Worm (Caenorhabditis elegans) whole organism, young adult: ENCODE measurements around the gene ccz-1.

ENCODE experiments used
- B0261.1 ChIP-seq: sonication (generic microtip); optimal IDR thresholded peaks from 2 replicates; lab custom pipeline; 2016; ENCODE audit warnings: mild to moderate bottlenecking, missing genetic modification characterization, moderate library complexity, missing compliant biosample characterization
- B0336.3 ChIP-seq: fragments of 200-800 bp; sonication (Bioruptor generic); IDR thresholded peaks from 2 replicates; pipeline ENCODE4 v1.3.6; 2022; ENCODE audit warnings: missing genetic modification characterization, missing compliant biosample characterization
- F10E7.11 ChIP-seq: sonication (generic microtip); optimal IDR thresholded peaks from 2 replicates; lab custom pipeline; 2017; ENCODE audit warnings: mild to moderate bottlenecking, missing genetic modification characterization, moderate library complexity, missing compliant biosample characterization
- F37B4.10 ChIP-seq: fragments of 200-800 bp; sonication (Bioruptor generic); IDR thresholded peaks from 2 replicates; pipeline ENCODE4 v1.3.6; 2022; ENCODE audit warnings: missing genetic modification characterization, missing compliant biosample characterization
- K12H6.12 ChIP-seq: fragments of 200-800 bp; sonication (Bioruptor generic); optimal IDR thresholded peaks from 2 replicates; lab custom pipeline; 2018; ENCODE audit warnings: mild to moderate bottlenecking, missing genetic modification characterization, missing compliant biosample characterization
- Y56A3A.18 ChIP-seq: fragments of 200-800 bp; sonication (Bioruptor generic); IDR thresholded peaks from 2 replicates; pipeline ENCODE4 v1.3.6; 2022; ENCODE audit warnings: missing genetic modification reagents, missing genetic modification characterization, missing compliant biosample characterization
- Y67H2A.10 ChIP-seq: fragments of 200-800 bp; sonication (Bioruptor generic); conservative IDR thresholded peaks from 2 replicates; pipeline ENCODE4 v1.3.6; 2022; ENCODE audit warnings: missing genetic modification reagents, missing genetic modification characterization, missing compliant biosample characterization
- akir-1 ChIP-seq: fragments of 200-800 bp; sonication (Bioruptor generic); optimal IDR thresholded peaks from 2 replicates; lab custom pipeline; 2018; ENCODE audit warnings: mild to moderate bottlenecking, missing genetic modification characterization, moderate library complexity, missing compliant biosample characterization
- aptf-2 ChIP-seq: fragments of 200-800 bp; sonication (Bioruptor generic); conservative IDR thresholded peaks from 2 replicates; pipeline ENCODE4 v1.3.6; 2022; ENCODE audit warnings: missing genetic modification reagents, missing genetic modification characterization, missing compliant biosample characterization
- aptf-3 ChIP-seq: fragments of 200-800 bp; sonication (Bioruptor generic); IDR thresholded peaks from 2 replicates; pipeline ENCODE4 v1.3.6; 2022; ENCODE audit warnings: missing genetic modification characterization, missing compliant biosample characterization
- attf-5 ChIP-seq: fragments of 200-800 bp; sonication (Bioruptor generic); optimal IDR thresholded peaks from 2 replicates; lab custom pipeline; 2018; ENCODE audit warnings: mild to moderate bottlenecking, missing genetic modification characterization, missing compliant biosample characterization
- cebp-2 ChIP-seq: fragments of 200-800 bp; sonication (Bioruptor generic); IDR thresholded peaks from 2 replicates; pipeline ENCODE4 v1.3.6; 2022; ENCODE audit warnings: missing genetic modification characterization, missing compliant biosample characterization
- ceh-100 ChIP-seq: fragments of 200-800 bp; sonication (Bioruptor generic); IDR thresholded peaks from 2 replicates; pipeline ENCODE4 v1.3.6; 2022; ENCODE audit warnings: missing genetic modification reagents, missing genetic modification characterization, missing compliant biosample characterization
- ceh-91 ChIP-seq: fragments of 200-800 bp; sonication (Bioruptor generic); IDR thresholded peaks from 2 replicates; pipeline ENCODE4 v1.3.6; 2022; ENCODE audit warnings: missing genetic modification reagents, missing genetic modification characterization, missing compliant biosample characterization
- die-1 ChIP-seq: sonication (generic microtip); optimal IDR thresholded peaks from 2 replicates; lab custom pipeline; 2016; ENCODE audit warnings: missing genotype, mild to moderate bottlenecking, missing genetic modification characterization, missing compliant biosample characterization
- dpl-1 ChIP-seq: fragments of 150-350 bp; optimal IDR thresholded peaks from 2 replicates; lab custom pipeline; 2014; ENCODE audit warnings: missing biosample characterization, missing genetic modification reagents, missing genetic modification characterization
- ets-4 ChIP-seq: fragments of 200-800 bp; sonication (Bioruptor generic); optimal IDR thresholded peaks from 2 replicates; lab custom pipeline; 2018; ENCODE audit warnings: mild to moderate bottlenecking, missing genetic modification characterization, missing compliant biosample characterization
- hlh-12 ChIP-seq: sonication (generic microtip); optimal IDR thresholded peaks from 2 replicates; lab custom pipeline; 2016; ENCODE audit warnings: missing genetic modification characterization, missing compliant biosample characterization
- hmg-1.2 ChIP-seq: fragments of 200-800 bp; sonication (Bioruptor generic); IDR thresholded peaks from 2 replicates; pipeline ENCODE4 v1.3.6; 2022; ENCODE audit warnings: missing genetic modification reagents, missing genetic modification characterization, missing compliant biosample characterization
- hrde-1 ChIP-seq: sonication (generic microtip); optimal IDR thresholded peaks from 2 replicates; lab custom pipeline; 2016; ENCODE audit warnings: missing genetic modification characterization, mild to moderate bottlenecking, missing compliant biosample characterization, moderate library complexity, missing genotype, missing genetic modification reagents, borderline replicate concordance
- hsf-1 ChIP-seq: fragments of 200-800 bp; sonication (Bioruptor generic); IDR thresholded peaks from 2 replicates; pipeline ENCODE4 v1.3.6; 2022; ENCODE audit warnings: missing genetic modification reagents, missing genetic modification characterization, missing compliant biosample characterization
- let-607 ChIP-seq, 2 experiments: fragments of 200-800 bp in 1 of 2; sonication (Bioruptor generic) in 1 of 2; sonication (generic microtip) in 1 of 2; optimal IDR thresholded peaks; 2 replicates each; lab custom pipeline; 2016 to 2018; ENCODE audit warnings: mild to moderate bottlenecking in 2 of 2, missing compliant biosample characterization in 2 of 2, missing genetic modification characterization in 2 of 2, moderate library complexity in 2 of 2, missing genotype in 1 of 2
- lin-26 ChIP-seq: fragments of 200-800 bp; sonication (Bioruptor generic); IDR thresholded peaks from 2 replicates; pipeline ENCODE4 v1.3.6; 2022; ENCODE audit warnings: missing genetic modification reagents, missing genetic modification characterization, missing compliant biosample characterization
- lir-1 ChIP-seq: fragments of 200-800 bp; sonication (Bioruptor generic); conservative IDR thresholded peaks from 2 replicates; pipeline ENCODE4 v1.3.6; 2022; ENCODE audit warnings: missing genetic modification reagents, missing genetic modification characterization, missing compliant biosample characterization
- lsl-1 ChIP-seq: fragments of 200-800 bp; sonication (Bioruptor generic); optimal IDR thresholded peaks from 2 replicates; lab custom pipeline; 2018; ENCODE audit warnings: mild to moderate bottlenecking, missing genetic modification characterization, moderate library complexity, missing compliant biosample characterization
- madf-10 ChIP-seq: sonication (generic microtip); optimal IDR thresholded peaks from 2 replicates; lab custom pipeline; 2016; ENCODE audit warnings: mild to moderate bottlenecking, missing genetic modification characterization, missing compliant biosample characterization
- madf-3 ChIP-seq: fragments of 200-800 bp; sonication (Bioruptor generic); IDR thresholded peaks from 2 replicates; pipeline ENCODE4 v1.3.6; 2022; ENCODE audit warnings: missing genetic modification reagents, missing genetic modification characterization, missing compliant biosample characterization
- mel-28 ChIP-seq: sonication (generic microtip); optimal IDR thresholded peaks from 2 replicates; lab custom pipeline; 2016; ENCODE audit warnings: borderline replicate concordance, mild to moderate bottlenecking, missing genetic modification characterization, missing compliant biosample characterization
- mxl-1 ChIP-seq: sonication (generic microtip); optimal IDR thresholded peaks from 2 replicates; lab custom pipeline; 2016; ENCODE audit warnings: missing genetic modification characterization, missing compliant biosample characterization
- nhr-179 ChIP-seq: sonication (generic microtip); optimal IDR thresholded peaks from 2 replicates; lab custom pipeline; 2016; ENCODE audit warnings: mild to moderate bottlenecking, missing genetic modification characterization, missing compliant biosample characterization
- rec-8 ChIP-seq, 2 experiments: sonication (generic microtip); optimal IDR thresholded peaks; 2 replicates each; lab custom pipeline; 2016; ENCODE audit warnings: mild to moderate bottlenecking in 2 of 2, missing genetic modification characterization in 2 of 2, missing genetic modification reagents in 2 of 2, missing genotype in 2 of 2, missing biosample characterization in 1 of 2, missing compliant biosample characterization in 1 of 2, moderate library complexity in 1 of 2
- repo-1 ChIP-seq: sonication (generic microtip); optimal IDR thresholded peaks from 2 replicates; lab custom pipeline; 2017; ENCODE audit warnings: mild to moderate bottlenecking, missing genetic modification characterization, missing compliant biosample characterization
- rpc-1 ChIP-seq, 2 experiments: fragments of 150-350 bp in 1 of 2; sonication (generic microtip) in 1 of 2; optimal IDR thresholded peaks; 2 replicates each; lab custom pipeline; 2014 to 2018; ENCODE audit warnings: missing biosample characterization in 1 of 2, missing genetic modification characterization in 1 of 2, missing genetic modification reagents in 1 of 2, missing genotype in 1 of 2
- sea-2 ChIP-seq: fragments of 200-800 bp; sonication (Bioruptor generic); IDR thresholded peaks from 2 replicates; pipeline ENCODE4 v1.3.6; 2022; ENCODE audit warnings: missing genetic modification characterization, missing compliant biosample characterization
- snpc-1.3 ChIP-seq: sonication (generic microtip); optimal IDR thresholded peaks from 2 replicates; lab custom pipeline; 2017; ENCODE audit warnings: missing genetic modification characterization, mild to moderate bottlenecking, missing compliant biosample characterization, antibody characterized with exemption, moderate library complexity, missing genotype, missing genetic modification reagents; ENCODE audit not compliant: insufficient read depth
- somi-1 ChIP-seq: fragments of 200-800 bp; sonication (Bioruptor generic); optimal IDR thresholded peaks from 2 replicates; lab custom pipeline; 2018; ENCODE audit warnings: mild to moderate bottlenecking, missing genetic modification characterization, missing compliant biosample characterization
- unc-62 ChIP-seq: fragments of 150-350 bp; optimal IDR thresholded peaks from 2 replicates; lab custom pipeline; 2014; ENCODE audit warnings: missing biosample characterization, missing genetic modification reagents, missing genetic modification characterization
- xnd-1 ChIP-seq: sonication (generic microtip); optimal IDR thresholded peaks from 2 replicates; lab custom pipeline; 2016; ENCODE audit warnings: missing genotype, missing genetic modification reagents, missing genetic modification characterization, missing compliant biosample characterization
- zfh-2 ChIP-seq: fragments of 200-800 bp; sonication (Bioruptor generic); conservative IDR thresholded peaks from 2 replicates; pipeline ENCODE4 v1.3.6; 2022; ENCODE audit warnings: missing genetic modification reagents, missing genetic modification characterization, missing compliant biosample characterization
- zim-3 ChIP-seq: sonication (generic microtip); optimal IDR thresholded peaks from 2 replicates; lab custom pipeline; 2017; ENCODE audit warnings: mild to moderate bottlenecking, missing genetic modification characterization, moderate library complexity, missing compliant biosample characterization
- ztf-18 ChIP-seq: sonication (generic microtip); optimal IDR thresholded peaks from 2 replicates; lab custom pipeline; 2016; ENCODE audit warnings: missing genotype, mild to moderate bottlenecking, missing genetic modification characterization, missing compliant biosample characterization
- ztf-22 ChIP-seq: fragments of 200-800 bp; sonication (Bioruptor generic); optimal IDR thresholded peaks from 2 replicates; lab custom pipeline; 2018; ENCODE audit warnings: mild to moderate bottlenecking, missing genetic modification characterization, moderate library complexity, missing compliant biosample characterization

Gene ccz-1

ce11 chrV:13678542-13678941 is at the start of gene ccz-1, which contains the start of gene tag-65 (continued):
- no peak for TF ChIP-seq F10E7.11 (tag; lab: Kevin White, UChicago)
- TF ChIP-seq let-607 (tag; optimal IDR thresholded peaks at IDR 0.05; lab: Kevin White, UChicago) = peak in 1 of 2 experiments; percentile 59
- TF ChIP-seq nhr-179 (tag; lab: Kevin White, UChicago) = no peak
- TF ChIP-seq sea-2 (GFP tag; lab: Robert Waterston, UW) = no peak
- peak; percentile 75 for TF ChIP-seq lsl-1 (GFP tag; lab: Kevin White, UChicago)
- TF ChIP-seq repo-1 (tag; lab: Kevin White, UChicago) = peak; percentile 19
- TF ChIP-seq ztf-18 (tag; lab: Kevin White, UChicago) = peak; percentile 97
- 0 out of 2 replicates have a peak, but pooled peaks have one; percentile 60 for TF ChIP-seq madf-3 (GFP tag; lab: Robert Waterston, UW)
- no peak for TF ChIP-seq cebp-2 (GFP tag; lab: Robert Waterston, UW)
- TF ChIP-seq aptf-3 (GFP tag; lab: Robert Waterston, UW) = no peak
- TF ChIP-seq xnd-1 (tag; lab: Kevin White, UChicago) = peak; percentile 68
- TF ChIP-seq hsf-1 (GFP tag; lab: Robert Waterston, UW) = peak; percentile 81
- no peak for TF ChIP-seq F37B4.10
- TF ChIP-seq zfh-2 (GFP tag; lab: Robert Waterston, UW) = no peak
- TF ChIP-seq ceh-91 (GFP tag; lab: Robert Waterston, UW) = 0 out of 2 replicates have a peak, but pooled peaks have one; percentile 20
- no peak for TF ChIP-seq zim-3 (tag; lab: Kevin White, UChicago)
- peak; percentile 70 for TF ChIP-seq attf-5
- TF ChIP-seq mxl-1 (tag; lab: Kevin White, UChicago) = no peak
- TF ChIP-seq, all 124 proteins: peak for 55

ce11 chrV:13634149-13634548 is 44.5 kb upstream of the ccz-1 start, which contains the start of gene H37A05.2:
H37A05.2 (minus strand) TSS chrV:13634249.
- TF ChIP-seq hmg-1.2 (GFP tag; lab: Robert Waterston, UW) (no peak), snpc-1.3 (tag; lab: Kevin White, UChicago) (no peak), hrde-1 (no peak), mel-28 (tag; lab: Kevin White, UChicago) (no peak), unc-62 (no peak), B0336.3 (no peak), zfh-2 (GFP tag; lab: Robert Waterston, UW) (no peak), Y56A3A.18 (GFP tag; lab: Robert Waterston, UW) (no peak), somi-1 (GFP tag; lab: Kevin White, UChicago) (no peak), mxl-1 (tag; lab: Kevin White, UChicago) (no peak), rec-8 (tag; optimal IDR thresholded peaks at IDR 0.05; lab: Kevin White, UChicago) (no peak), repo-1 (tag; lab: Kevin White, UChicago) (no peak), die-1 (no peak), F10E7.11 (tag; lab: Kevin White, UChicago) (no peak), B0261.1 (no peak), cebp-2 (GFP tag; lab: Robert Waterston, UW) (no peak)

ce11 chrV:13636411-13636810 is 42.3 kb upstream of the ccz-1 start:
- TF ChIP-seq lir-1 (GFP tag; lab: Robert Waterston, UW) (no peak), hlh-12 (tag; lab: Kevin White, UChicago) (no peak), ceh-100 (GFP tag; lab: Robert Waterston, UW) (no peak), ets-4 (no peak), rpc-1 (optimal IDR thresholded peaks at IDR 0.05; lab: Kevin White, UChicago) (no peak), rpc-1 (tag; optimal IDR thresholded peaks at IDR 0.05; lab: Kevin White, UChicago) (no peak), lin-26 (no peak), ztf-22 (GFP tag; lab: Kevin White, UChicago) (no peak), Y67H2A.10 (GFP tag; lab: Robert Waterston, UW) (no peak), dpl-1 (GFP tag; lab: Kevin White, UChicago) (no peak), madf-3 (GFP tag; lab: Robert Waterston, UW) (no peak), madf-10 (tag; lab: Kevin White, UChicago) (no peak), aptf-2 (GFP tag; lab: Robert Waterston, UW) (no peak), zfh-2 (GFP tag; lab: Robert Waterston, UW) (no peak), cebp-2 (GFP tag; lab: Robert Waterston, UW) (no peak), die-1 (no peak), K12H6.12 (no peak), akir-1 (GFP tag; lab: Kevin White, UChicago) (no peak), F37B4.10 (no peak)
